Fruit fly (Drosophila melanogaster): ENCODE measurements around the gene Rbcn-3A.

Rbcn-3A gene

dm6 chrX:6291083-6291699 lies 35.9 kb upstream of the Rbcn-3A start, which contains the start of the genes Rpt4 and mldr (continued):
- TF ChIP-seq CG12219 (GFP tag; optimal IDR thresholded peaks at IDR 0.05) (no peak), repo (GFP tag; optimal IDR thresholded peaks at IDR 0.05) (no peak), nmo (GFP tag; optimal IDR thresholded peaks at IDR 0.05) (peak; percentile 40), CG13894 (tag; optimal IDR thresholded peaks at IDR 0.05) (no peak), zfh2 (GFP tag; optimal IDR thresholded peaks at IDR 0.05) (no peak), amos (GFP tag; IDR thresholded peaks at IDR 0.05; ENCODE audit: partially characterized antibody) (peak; percentile 14; the same call in 1 of the 2 replicates), CG3847 (GFP tag; IDR thresholded peaks at IDR 0.05) (peak; percentile 59), CG10462 (GFP tag; optimal IDR thresholded peaks at IDR 0.05) (no peak), CG14710 (tag; optimal IDR thresholded peaks at IDR 0.05) (peak; percentile 75), bigmax (GFP tag; optimal IDR thresholded peaks at IDR 0.05) (no peak), CG6272 (GFP tag; IDR thresholded peaks at IDR 0.05) (no peak), CG2120 (GFP tag; optimal IDR thresholded peaks at IDR 0.05) (no peak), al (GFP tag; IDR thresholded peaks at IDR 0.05) (no peak), ab (GFP tag; optimal IDR thresholded peaks at IDR 0.05) (no peak), CG2116 (GFP tag; optimal IDR thresholded peaks at IDR 0.05) (peak; percentile 12), CG10267 (tag; optimal IDR thresholded peaks at IDR 0.05) (peak; percentile 21), Elba2 (GFP tag; optimal IDR thresholded peaks at IDR 0.05) (peak; percentile 77), CG31388 (GFP tag; optimal IDR thresholded peaks at IDR 0.05) (no peak), CG7357 (GFP tag; IDR thresholded peaks at IDR 0.05) (no peak), Blimp-1 (GFP tag; optimal IDR thresholded peaks at IDR 0.05) (no peak), CG30403 (GFP tag; optimal IDR thresholded peaks at IDR 0.05) (no peak), Optix (GFP tag; IDR thresholded peaks at IDR 0.05) (no peak), Dbx (GFP tag; IDR thresholded peaks at IDR 0.05) (no peak), HmgZ (tag; optimal IDR thresholded peaks at IDR 0.05) (peak; percentile 61), sens (GFP tag) (peak; percentile 58), da (GFP tag; optimal IDR thresholded peaks at IDR 0.05) (no peak), Sin3A (optimal IDR thresholded peaks at IDR 0.05) (peak; percentile 63), nerfin-2 (GFP tag; IDR thresholded peaks at IDR 0.05; ENCODE audit: partially characterized antibody) (no peak), PHDP (tag; optimal IDR thresholded peaks at IDR 0.05) (no peak), HLH3B (GFP tag; IDR thresholded peaks at IDR 0.05) (no peak), org-1 (GFP tag; optimal IDR thresholded peaks at IDR 0.05) (no peak), CG31365 (tag; optimal IDR thresholded peaks at IDR 0.05) (no peak), Side (GFP tag; optimal IDR thresholded peaks at IDR 0.05) (no peak), bcd (GFP tag; optimal IDR thresholded peaks at IDR 0.05) (no peak), ERR (GFP tag; optimal IDR thresholded peaks at IDR 0.05) (no peak), CG30431 (GFP tag; optimal IDR thresholded peaks at IDR 0.05) (no peak), CG4617 (GFP tag; optimal IDR thresholded peaks at IDR 0.05; ENCODE audit: borderline replicate concordance) (peak; percentile 95), cato (GFP tag; optimal IDR thresholded peaks at IDR 0.05; ENCODE audit: borderline replicate concordance) (no peak), eyg (GFP tag; optimal IDR thresholded peaks at IDR 0.05) (no peak), CG8290 (GFP tag; optimal IDR thresholded peaks at IDR 0.05) (no peak), CG8290 (tag; optimal IDR thresholded peaks at IDR 0.05) (no peak), Lim3 (GFP tag; IDR thresholded peaks at IDR 0.05) (no peak), Deaf1 (tag; optimal IDR thresholded peaks at IDR 0.05) (no peak), slou (GFP tag; optimal IDR thresholded peaks at IDR 0.05) (no peak), ara (GFP tag; IDR thresholded peaks at IDR 0.05) (no peak), CG15696 (tag; optimal IDR thresholded peaks at IDR 0.05) (no peak), Dp (GFP tag; optimal IDR thresholded peaks at IDR 0.05) (peak; percentile 46), knrl (GFP tag; IDR thresholded peaks at IDR 0.05; ENCODE audit: partially characterized antibody) (peak; percentile 45; the same call in 1 of the 3 replicates), Usf (GFP tag; optimal IDR thresholded peaks at IDR 0.05) (no peak), Pdp1 (GFP tag; optimal IDR thresholded peaks at IDR 0.05) (peak in 1 of 2 experiments; percentile 52), CG11456 (GFP tag; IDR thresholded peaks at IDR 0.05) (no peak), E2f1 (GFP tag; IDR thresholded peaks at IDR 0.05) (no peak)
